Fruit fly (Drosophila melanogaster): ENCODE measurements around the gene hemo.

The hemo gene

dm6 chr3R:18585259-18585858 lies 20.4 kb upstream of the hemo start (continued):
- TF ChIP-seq achi (GFP tag; optimal IDR thresholded peaks at IDR 0.05) (peak; percentile 37), Ets21C (GFP tag; optimal IDR thresholded peaks at IDR 0.05) (peak; percentile 19), CG8319 (GFP tag; optimal IDR thresholded peaks at IDR 0.05) (no peak), CG1621 (tag; optimal IDR thresholded peaks at IDR 0.05) (no peak), acj6 (GFP tag; optimal IDR thresholded peaks at IDR 0.05) (peak; percentile 24), CG7368 (GFP tag; optimal IDR thresholded peaks at IDR 0.05) (peak; percentile 13), Lpt (GFP tag; optimal IDR thresholded peaks at IDR 0.05) (no peak), Hr38 (GFP tag; optimal IDR thresholded peaks at IDR 0.05) (no peak), Hr4 (GFP tag; optimal IDR thresholded peaks at IDR 0.05) (peak; percentile 29), Eip93F (GFP tag; optimal IDR thresholded peaks at IDR 0.05) (no peak), Sox14 (GFP tag; optimal IDR thresholded peaks at IDR 0.05) (peak; percentile 24), ss (GFP tag; optimal IDR thresholded peaks at IDR 0.05) (no peak), pdm3 (GFP tag; optimal IDR thresholded peaks at IDR 0.05) (peak; percentile 26), CG4318 (GFP tag; optimal IDR thresholded peaks at IDR 0.05) (no peak), Ets96B (tag; optimal IDR thresholded peaks at IDR 0.05) (no peak), CG16779 (tag; optimal IDR thresholded peaks at IDR 0.05) (peak; percentile 39), CG6163 (GFP tag; IDR thresholded peaks at IDR 0.05) (peak; percentile 42; the same call in 2 of the 3 replicates), CG3032 (tag; optimal IDR thresholded peaks at IDR 0.05) (no peak), CG8119 (GFP tag; IDR thresholded peaks at IDR 0.05) (no peak; the same call in 2 of the 3 replicates), eg (GFP tag; IDR thresholded peaks at IDR 0.05) (peak; percentile 61; the same call in 2 of the 3 replicates), CG31627 (GFP tag; optimal IDR thresholded peaks at IDR 0.05) (peak; percentile 34), topi (GFP tag; optimal IDR thresholded peaks at IDR 0.05) (peak; percentile 35), Sox15 (GFP tag; optimal IDR thresholded peaks at IDR 0.05) (peak; percentile 11), vri (GFP tag; optimal IDR thresholded peaks at IDR 0.05) (peak; percentile 44), CG10669 (GFP tag; optimal IDR thresholded peaks at IDR 0.05) (no peak), CG6808 (GFP tag; optimal IDR thresholded peaks at IDR 0.05) (no peak), spab (GFP tag; optimal IDR thresholded peaks at IDR 0.05) (no peak), CG32006 (GFP tag; optimal IDR thresholded peaks at IDR 0.05) (no peak)

- TF ChIP-seq fkh (GFP tag; optimal IDR thresholded peaks at IDR 0.05) (no peak), esn (GFP tag; optimal IDR thresholded peaks at IDR 0.05) (no peak), cyc (GFP tag; optimal IDR thresholded peaks at IDR 0.05) (no peak), Blimp-1 (GFP tag; optimal IDR thresholded peaks at IDR 0.05) (no peak), CG7368 (GFP tag; optimal IDR thresholded peaks at IDR 0.05) (no peak), svp (GFP tag) (no peak), Eip78C (GFP tag) (no peak), Sox15 (GFP tag; optimal IDR thresholded peaks at IDR 0.05) (no peak), Hr38 (GFP tag; optimal IDR thresholded peaks at IDR 0.05) (no peak), CG6808 (GFP tag; optimal IDR thresholded peaks at IDR 0.05) (no peak), CG9139 (GFP tag; optimal IDR thresholded peaks at IDR 0.05) (no peak), dac (GFP tag; optimal IDR thresholded peaks at IDR 0.05) (no peak), dsx (GFP tag; optimal IDR thresholded peaks at IDR 0.05; ENCODE audit: poor library complexity, severe bottlenecking) (no peak), CG32006 (GFP tag; optimal IDR thresholded peaks at IDR 0.05) (no peak), topi (GFP tag; optimal IDR thresholded peaks at IDR 0.05) (no peak)
Observed at dm6 chr3R:18584546-18584935, 19.6 kb upstream of the hemo start.

dm6 chr3R:18583881-18584545 lies 19.0 kb upstream of the hemo start:
- TF ChIP-seq CG9139 (GFP tag; optimal IDR thresholded peaks at IDR 0.05) (peak; percentile 76), fkh (GFP tag; optimal IDR thresholded peaks at IDR 0.05) (peak; percentile 100), Blimp-1 (GFP tag; optimal IDR thresholded peaks at IDR 0.05) (peak; percentile 27), CG8319 (GFP tag; optimal IDR thresholded peaks at IDR 0.05) (peak; percentile 82), Gug (GFP tag; IDR thresholded peaks at IDR 0.05) (peak; percentile 87), Sox102F (GFP tag; optimal IDR thresholded peaks at IDR 0.05) (peak; percentile 84), CG32006 (GFP tag; optimal IDR thresholded peaks at IDR 0.05) (peak; percentile 95), eg (GFP tag; IDR thresholded peaks at IDR 0.05) (peak; percentile 90), CG8119 (GFP tag; IDR thresholded peaks at IDR 0.05) (peak; percentile 92), cyc (GFP tag; optimal IDR thresholded peaks at IDR 0.05) (peak; percentile 85), pdm3 (GFP tag; optimal IDR thresholded peaks at IDR 0.05) (peak; percentile 94), Smox (GFP tag; optimal IDR thresholded peaks at IDR 0.05) (peak; percentile 76), svp (GFP tag) (peak; percentile 89), CG15336 (GFP tag; IDR thresholded peaks at IDR 0.05) (peak; percentile 90), Sox15 (GFP tag; optimal IDR thresholded peaks at IDR 0.05) (peak; percentile 82), ss (GFP tag; optimal IDR thresholded peaks at IDR 0.05) (peak; percentile 85 to 86), CG34406 (GFP tag; optimal IDR thresholded peaks at IDR 0.05) (peak; percentile 84), OdsH (GFP tag; optimal IDR thresholded peaks at IDR 0.05) (peak; percentile 92), CG10631 (GFP tag; optimal IDR thresholded peaks at IDR 0.05) (peak; percentile 89), net (GFP tag; optimal IDR thresholded peaks at IDR 0.05) (peak; percentile 94), CG8632 (GFP tag; optimal IDR thresholded peaks at IDR 0.05) (peak; percentile 78)

Measured in whole organism, prepupa.